Worm (Caenorhabditis elegans): ENCODE measurements around the gene T08B1.4.

DNA sequence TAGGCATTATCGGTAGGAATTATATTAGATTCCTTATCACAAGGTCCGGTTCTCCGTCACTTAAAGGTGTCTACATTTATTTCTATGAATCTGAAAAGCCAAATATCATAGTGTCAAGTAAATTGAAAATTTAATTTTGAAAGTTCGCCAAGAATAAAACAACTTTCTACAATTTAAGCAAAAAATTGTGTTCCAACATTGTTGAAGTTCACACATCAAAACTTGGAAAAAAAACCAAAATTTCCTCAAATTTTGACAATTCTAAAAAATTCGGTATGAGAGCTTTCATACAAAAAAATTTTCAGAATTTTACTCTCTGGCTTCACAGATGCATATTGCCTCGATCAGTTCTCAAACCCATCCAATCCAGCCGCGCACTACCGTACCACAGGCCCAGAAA lies 32.7 kb downstream of the T08B1.4 start, which contains the start of gene F59A7.7:
- TF ChIP-seq tbx-11 (GFP tag; IDR thresholded peaks at IDR 0.05) = no peak
- TF ChIP-seq hnd-1 (tag; optimal IDR thresholded peaks at IDR 0.05) = no peak
- TF ChIP-seq ama-1 (optimal IDR thresholded peaks at IDR 0.05) = no peak
- no peak for TF ChIP-seq B0310.2 (tag; optimal IDR thresholded peaks at IDR 0.05)
- TF ChIP-seq hmbx-1 (tag; optimal IDR thresholded peaks at IDR 0.05) = no peak
- no peak for TF ChIP-seq F13C5.2 (tag; optimal IDR thresholded peaks at IDR 0.05)
- TF ChIP-seq flt-1 (GFP tag; IDR thresholded peaks at IDR 0.05) = no peak
